Worm (Caenorhabditis elegans): Measurements from ENCODE around the gene F59B10.3.

The F59B10.3 gene

ce11 chrII:10531604-10532003, 21.3 kb downstream of the F59B10.3 start:
- TF ChIP-seq mdl-1 (tag; optimal IDR thresholded peaks at IDR 0.05), result no peak
- TF ChIP-seq nhr-12 (tag; optimal IDR thresholded peaks at IDR 0.05), result no peak
- no peak for TF ChIP-seq pha-4 (tag; optimal IDR thresholded peaks at IDR 0.05)
- TF ChIP-seq aly-2 (tag; optimal IDR thresholded peaks at IDR 0.05), result no peak
- TF ChIP-seq ceh-16 (tag; optimal IDR thresholded peaks at IDR 0.05), result no peak
- no peak for TF ChIP-seq ceh-28 (tag; optimal IDR thresholded peaks at IDR 0.05)
- TF ChIP-seq nhr-67 (tag; optimal IDR thresholded peaks at IDR 0.05), result no peak
- no peak for TF ChIP-seq ZK546.5 (tag; optimal IDR thresholded peaks at IDR 0.05)
- no peak for TF ChIP-seq nhr-11 (tag; optimal IDR thresholded peaks at IDR 0.05)
- no peak for TF ChIP-seq elt-1 (tag; optimal IDR thresholded peaks at IDR 0.05)
- no peak for TF ChIP-seq unc-39 (tag; optimal IDR thresholded peaks at IDR 0.05)
- no peak for TF ChIP-seq nhr-23 (tag; optimal IDR thresholded peaks at IDR 0.05)

ce11 chrII:10533985-10534384, 23.6 kb downstream of the F59B10.3 start:
- TF ChIP-seq ceh-16 (tag; optimal IDR thresholded peaks at IDR 0.05) (no peak), snpc-4 (tag; optimal IDR thresholded peaks at IDR 0.05) (no peak), ztf-11 (tag; optimal IDR thresholded peaks at IDR 0.05) (no peak), tbx-2 (tag; optimal IDR thresholded peaks at IDR 0.05) (no peak), elt-1 (tag; optimal IDR thresholded peaks at IDR 0.05) (no peak), elt-3 (tag; optimal IDR thresholded peaks at IDR 0.05) (no peak), ama-1 (optimal IDR thresholded peaks at IDR 0.05) (no peak)

ce11 chrII:10537571-10537970, 27.2 kb downstream of the F59B10.3 start, which contains the start of gene R166.2:
Gene R166.2 (minus strand): TSS chrII:10537671.
- no peak for TF ChIP-seq egl-5 (tag; optimal IDR thresholded peaks at IDR 0.05)
- no peak for TF ChIP-seq ztf-4 (tag; optimal IDR thresholded peaks at IDR 0.05)
- no peak for TF ChIP-seq nhr-28 (tag; optimal IDR thresholded peaks at IDR 0.05)
- no peak for TF ChIP-seq nhr-25 (tag; optimal IDR thresholded peaks at IDR 0.05)
- no peak for TF ChIP-seq elt-2 (tag; optimal IDR thresholded peaks at IDR 0.05)
- no peak for TF ChIP-seq elt-3 (tag; optimal IDR thresholded peaks at IDR 0.05)
- no peak for TF ChIP-seq zag-1 (tag; optimal IDR thresholded peaks at IDR 0.05)
- no peak for TF ChIP-seq skn-1 (tag; optimal IDR thresholded peaks at IDR 0.05)
- TF ChIP-seq ceh-82 (tag; optimal IDR thresholded peaks at IDR 0.05), result no peak
- TF ChIP-seq fkh-2 (tag; optimal IDR thresholded peaks at IDR 0.05), result no peak
- no peak for TF ChIP-seq ama-1 (optimal IDR thresholded peaks at IDR 0.05)
- no peak for TF ChIP-seq ceh-28 (tag; optimal IDR thresholded peaks at IDR 0.05)

ce11 chrII:10537988-10538387, 27.6 kb downstream of the F59B10.3 start:
- TF ChIP-seq tbx-2 (tag; optimal IDR thresholded peaks at IDR 0.05) (no peak), jun-1 (tag; optimal IDR thresholded peaks at IDR 0.05) (no peak), mml-1 (tag; optimal IDR thresholded peaks at IDR 0.05) (no peak), sea-2 (GFP tag; optimal IDR thresholded peaks at IDR 0.05) (no peak), nhr-11 (tag; optimal IDR thresholded peaks at IDR 0.05) (no peak), ztf-11 (tag; optimal IDR thresholded peaks at IDR 0.05) (no peak), ceh-9 (tag; optimal IDR thresholded peaks at IDR 0.05) (no peak), lsy-12 (tag; optimal IDR thresholded peaks at IDR 0.05) (peak; percentile 51), nhr-23 (tag; optimal IDR thresholded peaks at IDR 0.05) (peak; percentile 64), mdl-1 (tag; optimal IDR thresholded peaks at IDR 0.05) (no peak), nhr-25 (tag; optimal IDR thresholded peaks at IDR 0.05) (no peak), zag-1 (tag; optimal IDR thresholded peaks at IDR 0.05) (no peak), aly-2 (tag; optimal IDR thresholded peaks at IDR 0.05) (no peak), skn-1 (tag; optimal IDR thresholded peaks at IDR 0.05) (no peak), ZK546.5 (tag; optimal IDR thresholded peaks at IDR 0.05) (no peak), ceh-28 (tag; optimal IDR thresholded peaks at IDR 0.05) (no peak), nhr-237 (tag; optimal IDR thresholded peaks at IDR 0.05) (no peak), ama-1 (optimal IDR thresholded peaks at IDR 0.05) (no peak), elt-1 (tag; optimal IDR thresholded peaks at IDR 0.05) (no peak), fkh-2 (tag; optimal IDR thresholded peaks at IDR 0.05) (no peak), nhr-12 (tag; optimal IDR thresholded peaks at IDR 0.05) (no peak), fos-1 (tag; optimal IDR thresholded peaks at IDR 0.05) (no peak), nhr-77 (tag; optimal IDR thresholded peaks at IDR 0.05) (no peak), lin-15B (tag; optimal IDR thresholded peaks at IDR 0.05) (peak; percentile 39), hmg-11 (tag; optimal IDR thresholded peaks at IDR 0.05) (peak; percentile 30), eor-1 (tag; optimal IDR thresholded peaks at IDR 0.05) (no peak), egl-5 (tag; optimal IDR thresholded peaks at IDR 0.05) (peak; percentile 16), unc-62 (GFP tag; optimal IDR thresholded peaks at IDR 0.05) (no peak), ceh-16 (tag; optimal IDR thresholded peaks at IDR 0.05) (no peak), nhr-67 (tag; optimal IDR thresholded peaks at IDR 0.05) (no peak), elt-3 (tag; optimal IDR thresholded peaks at IDR 0.05) (no peak), lin-39 (tag; optimal IDR thresholded peaks at IDR 0.05) (no peak), nhr-28 (tag; optimal IDR thresholded peaks at IDR 0.05) (no peak), fkh-10 (GFP tag; optimal IDR thresholded peaks at IDR 0.05) (no peak), egl-27 (tag; optimal IDR thresholded peaks at IDR 0.05) (no peak), unc-39 (tag; optimal IDR thresholded peaks at IDR 0.05) (no peak), daf-12 (tag; optimal IDR thresholded peaks at IDR 0.05) (no peak), pqm-1 (tag; optimal IDR thresholded peaks at IDR 0.05) (no peak), nhr-43 (tag; optimal IDR thresholded peaks at IDR 0.05; ENCODE audit: poor library complexity, severe bottlenecking) (peak; percentile 79), nfya-1 (tag; optimal IDR thresholded peaks at IDR 0.05; ENCODE audit: insufficient read depth) (peak; percentile 50), pha-4 (tag; optimal IDR thresholded peaks at IDR 0.05) (peak; percentile 61), snpc-4 (tag; optimal IDR thresholded peaks at IDR 0.05) (no peak), ztf-4 (tag; optimal IDR thresholded peaks at IDR 0.05) (no peak)
